Fruit fly (Drosophila melanogaster) whole organism, embryonic: ENCODE measurements around the gene CG42366.

Source experiments
- Ada2b ChIP-seq: fragments of 200-800 bp; sonication (Bioruptor generic); IDR thresholded peaks from 2 replicates; pipeline ENCODE4 v1.3.6; 2022; ENCODE audit warnings: missing biosample characterization, missing genetic modification characterization
- Atf3 ChIP-seq: fragments of 200-800 bp; sonication (Bioruptor generic); optimal IDR thresholded peaks from 3 replicates; lab custom pipeline; 2016; ENCODE audit warnings: missing biosample characterization, missing genetic modification characterization
- BEAF-32 ChIP-seq: fragments of 200-800 bp; sonication (Bioruptor generic); optimal IDR thresholded peaks from 3 replicates; lab custom pipeline; 2017; ENCODE audit warnings: missing biosample characterization, missing genetic modification characterization, mild to moderate bottlenecking, moderate library complexity, missing genetic modification reagents
- CG11560 ChIP-seq: fragments of 200-800 bp; sonication (Bioruptor generic); IDR thresholded peaks from 3 replicates; pipeline ENCODE4 v1.3.6; 2022; ENCODE audit warnings: missing biosample characterization, missing genetic modification characterization
- CG14050 ChIP-seq: fragments of 200-800 bp; sonication (Bioruptor generic); IDR thresholded peaks from 3 replicates; pipeline ENCODE4 v1.3.6; 2022; ENCODE audit warnings: missing biosample characterization, missing genetic modification characterization
- CG14667 ChIP-seq: fragments of 200-800 bp; sonication (Bioruptor generic); IDR thresholded peaks from 2 replicates; pipeline ENCODE4 v1.3.6; 2022; ENCODE audit warnings: missing biosample characterization, missing genetic modification characterization
- CG14860 ChIP-seq: fragments of 200-800 bp; sonication (Bioruptor generic); IDR thresholded peaks from 3 replicates; pipeline ENCODE4 v1.3.6; 2022; ENCODE audit warnings: missing biosample characterization, missing genetic modification characterization; ENCODE audit not compliant: partially characterized antibody
- CG15269 ChIP-seq: fragments of 200-800 bp; sonication (Bioruptor generic); optimal IDR thresholded peaks from 2 replicates; lab custom pipeline; 2018; ENCODE audit warnings: missing biosample characterization, mild to moderate bottlenecking, missing genetic modification characterization, moderate library complexity
- CG1529 ChIP-seq: fragments of 200-800 bp; sonication (Bioruptor generic); optimal IDR thresholded peaks from 3 replicates; lab custom pipeline; 2018; ENCODE audit warnings: missing biosample characterization, missing genetic modification characterization
- CG15479 ChIP-seq: fragments of 200-800 bp; sonication (Bioruptor generic); optimal IDR thresholded peaks from 3 replicates; lab custom pipeline; 2019; ENCODE audit warnings: missing biosample characterization, mild to moderate bottlenecking, missing genetic modification characterization, moderate library complexity
- CG1602 ChIP-seq: fragments of 200-800 bp; sonication (Bioruptor generic); optimal IDR thresholded peaks from 3 replicates; lab custom pipeline; 2016; ENCODE audit warnings: missing biosample characterization, missing genetic modification characterization
- CG16813 ChIP-seq: fragments of 200-800 bp; sonication (Bioruptor generic); IDR thresholded peaks from 3 replicates; pipeline ENCODE4 v1.3.6; 2022; ENCODE audit warnings: missing biosample characterization, missing genetic modification characterization; ENCODE audit not compliant: partially characterized antibody
- CG17568 ChIP-seq: fragments of 200-800 bp; sonication (Bioruptor generic); optimal IDR thresholded peaks from 2 replicates; lab custom pipeline; 2018; ENCODE audit warnings: missing biosample characterization, mild to moderate bottlenecking, missing genetic modification characterization, moderate library complexity
- CG18619 ChIP-seq: fragments of 200-800 bp; sonication (Bioruptor generic); optimal IDR thresholded peaks from 3 replicates; lab custom pipeline; 2017; ENCODE audit warnings: missing biosample characterization, mild to moderate bottlenecking, missing genetic modification characterization
- CG3065 ChIP-seq: fragments of 200-800 bp; sonication (Bioruptor generic); optimal IDR thresholded peaks from 2 replicates; lab custom pipeline; 2016; ENCODE audit warnings: missing biosample characterization, missing genetic modification characterization
- CG32532 ChIP-seq: fragments of 200-800 bp; sonication (Bioruptor generic); IDR thresholded peaks from 2 replicates; pipeline ENCODE4 v1.3.6; 2022; ENCODE audit warnings: missing biosample characterization, missing genetic modification characterization
- CG4707 ChIP-seq: fragments of 200-800 bp; sonication (Bioruptor generic); optimal IDR thresholded peaks from 2 replicates; lab custom pipeline; 2018; ENCODE audit warnings: missing biosample characterization, mild to moderate bottlenecking, missing genetic modification characterization, moderate library complexity
- CG5245 ChIP-seq: fragments of 200-800 bp; sonication (Bioruptor generic); optimal IDR thresholded peaks from 3 replicates; lab custom pipeline; 2016; ENCODE audit warnings: missing biosample characterization, missing genetic modification characterization
- CG6813 ChIP-seq: fragments of 200-800 bp; sonication (Bioruptor generic); optimal IDR thresholded peaks from 2 replicates; lab custom pipeline; 2017; ENCODE audit warnings: missing biosample characterization, missing genetic modification characterization, mild to moderate bottlenecking, moderate library complexity, missing genetic modification reagents
- CG9797 ChIP-seq: fragments of 200-800 bp; sonication (Bioruptor generic); optimal IDR thresholded peaks from 3 replicates; lab custom pipeline; 2018; ENCODE audit warnings: missing biosample characterization, mild to moderate bottlenecking, missing genetic modification characterization
- CrebB ChIP-seq: fragments of 200-800 bp; sonication (Bioruptor generic); optimal IDR thresholded peaks from 3 replicates; lab custom pipeline; 2018; ENCODE audit warnings: missing biosample characterization, mild to moderate bottlenecking, missing genetic modification characterization
- Deaf1 ChIP-seq: fragments of 200-800 bp; optimal IDR thresholded peaks from 3 replicates; lab custom pipeline; 2019; ENCODE audit warnings: missing biosample characterization, mild to moderate bottlenecking, missing genetic modification characterization, moderate library complexity
- Dp ChIP-seq: fragments of 200-800 bp; sonication (Bioruptor generic); optimal IDR thresholded peaks from 2 replicates; lab custom pipeline; 2018; ENCODE audit warnings: missing biosample characterization, mild to moderate bottlenecking, missing genetic modification characterization, moderate library complexity
- HHEX ChIP-seq: fragments of 200-800 bp; sonication (Bioruptor generic); optimal IDR thresholded peaks from 3 replicates; lab custom pipeline; 2017; ENCODE audit warnings: missing biosample characterization, mild to moderate bottlenecking, missing genetic modification characterization, missing genetic modification reagents
- Hr3 ChIP-seq: fragments of 200-800 bp; sonication (Bioruptor generic); optimal IDR thresholded peaks from 3 replicates; lab custom pipeline; 2016; ENCODE audit warnings: missing biosample characterization, missing genetic modification characterization
- Hr51 ChIP-seq, 2 experiments: fragments of 200-800 bp; sonication (Bioruptor generic); optimal IDR thresholded peaks; 2 replicates in 1 of 2; 3 replicates in 1 of 2; lab custom pipeline; 2016 to 2018; ENCODE audit warnings: missing biosample characterization in 2 of 2, missing genetic modification characterization in 2 of 2, mild to moderate bottlenecking in 1 of 2, moderate library complexity in 1 of 2
- Hsf ChIP-seq: fragments of 200-800 bp; sonication (Bioruptor generic); optimal IDR thresholded peaks from 3 replicates; lab custom pipeline; 2016; ENCODE audit warnings: missing biosample characterization, missing genetic modification characterization
- Nf-YA ChIP-seq: fragments of 200-800 bp; sonication (Bioruptor generic); IDR thresholded peaks from 2 replicates; pipeline ENCODE4 v1.3.6; 2022; ENCODE audit warnings: missing biosample characterization, missing genetic modification characterization
- Ptx1 ChIP-seq: fragments of 200-800 bp; sonication (Bioruptor generic); IDR thresholded peaks from 2 replicates; pipeline ENCODE4 v1.3.6; 2022; ENCODE audit warnings: missing biosample characterization, missing genetic modification characterization
- ac ChIP-seq: fragments of 200-800 bp; sonication (Bioruptor generic); optimal IDR thresholded peaks from 3 replicates; lab custom pipeline; 2017; ENCODE audit warnings: missing biosample characterization, mild to moderate bottlenecking, missing genetic modification characterization
- ara ChIP-seq: fragments of 200-800 bp; sonication (Bioruptor generic); IDR thresholded peaks from 2 replicates; pipeline ENCODE4 v1.3.6; 2022; ENCODE audit warnings: missing biosample characterization, missing genetic modification characterization
- crp ChIP-seq, 2 experiments: fragments of 200-800 bp; sonication (Bioruptor generic); optimal IDR thresholded peaks; 2 replicates in 1 of 2; 3 replicates in 1 of 2; lab custom pipeline; 2017; ENCODE audit warnings: missing biosample characterization in 2 of 2, missing genetic modification characterization in 2 of 2, mild to moderate bottlenecking in 1 of 2, moderate library complexity in 1 of 2
- fd96Cb ChIP-seq: fragments of 200-800 bp; sonication (Bioruptor generic); optimal IDR thresholded peaks from 2 replicates; lab custom pipeline; 2018; ENCODE audit warnings: missing biosample characterization, mild to moderate bottlenecking, missing genetic modification characterization, moderate library complexity
- nerfin-2 ChIP-seq: fragments of 200-800 bp; sonication (Bioruptor generic); IDR thresholded peaks from 2 replicates; pipeline ENCODE4 v1.3.6; 2022; ENCODE audit warnings: missing biosample characterization, missing genetic modification characterization; ENCODE audit not compliant: partially characterized antibody
- org-1 ChIP-seq: fragments of 200-800 bp; sonication (Bioruptor generic); optimal IDR thresholded peaks from 2 replicates; lab custom pipeline; 2017; ENCODE audit warnings: missing biosample characterization, missing genetic modification characterization
- phol ChIP-seq: fragments of 200-800 bp; sonication (Bioruptor generic); optimal IDR thresholded peaks from 3 replicates; lab custom pipeline; 2018; ENCODE audit warnings: missing biosample characterization, mild to moderate bottlenecking, missing genetic modification characterization, moderate library complexity
- pzg ChIP-seq: fragments of 200-800 bp; sonication (Bioruptor generic); optimal IDR thresholded peaks from 3 replicates; lab custom pipeline; 2018; ENCODE audit warnings: missing biosample characterization, mild to moderate bottlenecking, missing genetic modification characterization, moderate library complexity
- tap ChIP-seq: fragments of 200-800 bp; optimal IDR thresholded peaks from 3 replicates; lab custom pipeline; 2019; ENCODE audit warnings: missing biosample characterization, mild to moderate bottlenecking, missing genetic modification characterization, moderate library complexity
- ttk ChIP-seq: fragments of 200-800 bp; sonication (Bioruptor generic); IDR thresholded peaks from 2 replicates; pipeline ENCODE4 v2.1.2; 2022; ENCODE audit warnings: missing biosample characterization, missing genetic modification characterization
- zf30C ChIP-seq: fragments of 200-800 bp; sonication (Bioruptor generic); optimal IDR thresholded peaks from 3 replicates; lab custom pipeline; 2018; ENCODE audit warnings: missing biosample characterization, mild to moderate bottlenecking, missing genetic modification characterization

The CG42366 gene

dm6 chr2L:9894871-9895364, 30.0 kb upstream of the CG42366 start, which contains the start of gene Bka (continued):
- TF ChIP-seq nerfin-2 (GFP tag; lab: Robert Waterston, UW) (peak; percentile 94), Hsf (GFP tag; lab: Kevin White, UChicago) (peak; percentile 17), ac (GFP tag; lab: Kevin White, UChicago) (no peak), org-1 (peak; percentile 8), Ptx1 (GFP tag; lab: Robert Waterston, UW) (no peak), Dp (GFP tag; lab: Kevin White, UChicago) (peak; percentile 68), tap (tag; lab: Kevin White, UChicago) (peak; percentile 56), crp (GFP tag; optimal IDR thresholded peaks at IDR 0.05; lab: Kevin White, UChicago) (peak; percentile 63 to 94), HHEX (peak; percentile 64), BEAF-32 (peak; percentile 99), zf30C (GFP tag; lab: Kevin White, UChicago) (no peak), ara (no peak), CG32532 (peak; percentile 62), CG5245 (no peak), Hr3 (GFP tag; lab: Kevin White, UChicago) (no peak), CG18619 (GFP tag; lab: Kevin White, UChicago) (peak; percentile 62), Ada2b (GFP tag; lab: Robert Waterston, UW) (0 out of 2 replicates have a peak, but pooled peaks have one; percentile 10), Hr51 (GFP tag; optimal IDR thresholded peaks at IDR 0.05; lab: Kevin White, UChicago) (peak in 1 of 2 experiments; percentile 52), CG9797 (GFP tag; lab: Kevin White, UChicago) (peak; percentile 57), fd96Cb (tag; lab: Kevin White, UChicago) (no peak), CG1529 (GFP tag; lab: Kevin White, UChicago) (peak; percentile 26), CrebB (peak; percentile 79), CG14860 (GFP tag; lab: Robert Waterston, UW) (peak; percentile 98), Atf3 (GFP tag; lab: Kevin White, UChicago) (no peak), CG15269 (tag; lab: Kevin White, UChicago) (peak; percentile 24), CG14667 (no peak), CG4707 (GFP tag; lab: Kevin White, UChicago) (peak; percentile 37), ttk (GFP tag; lab: Robert Waterston, UW) (no peak; the same call in 1 of the 2 replicates), Nf-YA (GFP tag; lab: Robert Waterston, UW) (no peak), CG17568 (GFP tag; lab: Kevin White, UChicago) (peak; percentile 78), Deaf1 (tag; lab: Kevin White, UChicago) (peak; percentile 66), CG16813 (GFP tag; lab: Robert Waterston, UW) (peak; percentile 99), CG1602 (GFP tag; lab: Kevin White, UChicago) (no peak), CG14050 (GFP tag; lab: Robert Waterston, UW) (no peak), phol (tag; lab: Kevin White, UChicago) (peak; percentile 100), CG11560 (tag; lab: Robert Waterston, UW) (no peak), CG6813 (GFP tag; lab: Kevin White, UChicago) (no peak), pzg (GFP tag; lab: Kevin White, UChicago) (peak; percentile 83), CG15479 (peak; percentile 20), CG3065 (no peak)
- TF ChIP-seq, all 482 proteins: peak for 231
